Worm (Caenorhabditis elegans) whole organism, L2 larva: ENCODE data around the gene snpc-1.1.
A peak's percentile ranks its signal among the peaks of the same experiment; 100 is the strongest.

ENCODE experiments used
- C34F6.9 ChIP-seq: fragments of 150-350 bp; optimal IDR thresholded peaks from 2 replicates; lab custom pipeline; 2014; ENCODE audit warnings: missing biosample characterization, missing genetic modification characterization
- F13H6.1 ChIP-seq: sonication (generic microtip); optimal IDR thresholded peaks from 2 replicates; lab custom pipeline; 2016; ENCODE audit warnings: missing genetic modification characterization, missing compliant biosample characterization
- R02D3.7 ChIP-seq: fragments of 150-350 bp; optimal IDR thresholded peaks from 2 replicates; lab custom pipeline; 2014; ENCODE audit warnings: missing biosample characterization, missing genetic modification characterization
- Y55F3AM.14 ChIP-seq: fragments of 200-800 bp; sonication (Bioruptor generic); optimal IDR thresholded peaks from 2 replicates; lab custom pipeline; 2018; ENCODE audit warnings: mild to moderate bottlenecking, missing genetic modification characterization, missing compliant biosample characterization
- alr-1 ChIP-seq: fragments of 150-350 bp; optimal IDR thresholded peaks from 2 replicates; lab custom pipeline; 2014; ENCODE audit warnings: missing biosample characterization, missing genetic modification characterization
- aly-2 ChIP-seq: fragments of 150-350 bp; optimal IDR thresholded peaks from 2 replicates; lab custom pipeline; 2014; ENCODE audit warnings: missing biosample characterization, missing genetic modification characterization
- ama-1 ChIP-seq: fragments of 150-350 bp; optimal IDR thresholded peaks from 2 replicates; lab custom pipeline; 2018; ENCODE audit warnings: inconsistent platforms
- blmp-1 ChIP-seq: sonication (generic microtip); optimal IDR thresholded peaks from 2 replicates; lab custom pipeline; 2017; ENCODE audit warnings: missing genetic modification characterization, mild to moderate bottlenecking, missing compliant biosample characterization, antibody characterized with exemption, moderate library complexity; ENCODE audit not compliant: insufficient read depth
- ceh-16 ChIP-seq: fragments of 150-350 bp; optimal IDR thresholded peaks from 2 replicates; lab custom pipeline; 2014; ENCODE audit warnings: missing biosample characterization, missing genetic modification characterization
- crh-2 ChIP-seq: sonication (generic microtip); optimal IDR thresholded peaks from 2 replicates; lab custom pipeline; 2017; ENCODE audit warnings: missing biosample characterization, missing genetic modification characterization
- dmd-4 ChIP-seq: sonication (generic microtip); optimal IDR thresholded peaks from 2 replicates; lab custom pipeline; 2017; ENCODE audit warnings: missing biosample characterization, missing genetic modification characterization
- egl-27 ChIP-seq: sonication (generic microtip); optimal IDR thresholded peaks from 3 replicates; lab custom pipeline; 2017; ENCODE audit warnings: missing biosample characterization, missing genetic modification reagents, missing genetic modification characterization
- fos-1 ChIP-seq: fragments of 150-350 bp; optimal IDR thresholded peaks from 2 replicates; lab custom pipeline; 2014; ENCODE audit warnings: missing biosample characterization, missing genetic modification characterization
- gmeb-1 ChIP-seq: fragments of 150-350 bp; optimal IDR thresholded peaks from 2 replicates; lab custom pipeline; 2014; ENCODE audit warnings: missing biosample characterization, missing genetic modification characterization
- lin-11 ChIP-seq: fragments of 150-350 bp; sonication (generic microtip); optimal IDR thresholded peaks from 2 replicates; lab custom pipeline; 2014; ENCODE audit warnings: missing biosample characterization, missing genetic modification characterization, inconsistent platforms, mixed read lengths
- lin-13 ChIP-seq: fragments of 150-350 bp; optimal IDR thresholded peaks from 2 replicates; lab custom pipeline; 2014; ENCODE audit warnings: missing biosample characterization, missing genetic modification reagents, missing genetic modification characterization
- lin-39 ChIP-seq: fragments of 150-350 bp; optimal IDR thresholded peaks from 2 replicates; lab custom pipeline; 2014; ENCODE audit warnings: missing biosample characterization, missing genetic modification reagents, missing genetic modification characterization
- mab-5 ChIP-seq: fragments of 150-350 bp; optimal IDR thresholded peaks from 2 replicates; lab custom pipeline; 2014; ENCODE audit warnings: missing biosample characterization, missing genetic modification characterization
- mdl-1 ChIP-seq, 2 experiments: fragments of 150-350 bp in 1 of 2; sonication (generic microtip) in 1 of 2; optimal IDR thresholded peaks; 2 replicates each; lab custom pipeline; 2017; ENCODE audit warnings: missing biosample characterization in 2 of 2, missing genetic modification characterization in 2 of 2
- nhr-10 ChIP-seq: sonication (generic microtip); optimal IDR thresholded peaks from 2 replicates; lab custom pipeline; 2017; ENCODE audit warnings: missing biosample characterization, missing genetic modification characterization
- nhr-11 ChIP-seq: fragments of 150-350 bp; optimal IDR thresholded peaks from 2 replicates; lab custom pipeline; 2014; ENCODE audit warnings: missing biosample characterization, missing genetic modification characterization
- nhr-12 ChIP-seq: fragments of 150-350 bp; optimal IDR thresholded peaks from 2 replicates; lab custom pipeline; 2014; ENCODE audit warnings: missing biosample characterization, missing genetic modification characterization
- nhr-21 ChIP-seq: fragments of 150-350 bp; optimal IDR thresholded peaks from 2 replicates; lab custom pipeline; 2014; ENCODE audit warnings: missing biosample characterization, missing genetic modification characterization
- nhr-25 ChIP-seq: fragments of 150-350 bp; sonication (generic microtip); optimal IDR thresholded peaks from 3 replicates; lab custom pipeline; 2014; ENCODE audit warnings: missing biosample characterization, missing genetic modification characterization
- nhr-6 ChIP-seq: fragments of 150-350 bp; optimal IDR thresholded peaks from 2 replicates; lab custom pipeline; 2014; ENCODE audit warnings: missing biosample characterization, missing genetic modification characterization
- peb-1 ChIP-seq: fragments of 150-350 bp; optimal IDR thresholded peaks from 2 replicates; lab custom pipeline; 2014; ENCODE audit warnings: missing biosample characterization, missing genetic modification characterization
- skn-1 ChIP-seq: sonication (generic microtip); optimal IDR thresholded peaks from 2 replicates; lab custom pipeline; 2017; ENCODE audit warnings: missing biosample characterization, missing genetic modification characterization
- sma-3 ChIP-seq: sonication (generic microtip); optimal IDR thresholded peaks from 2 replicates; lab custom pipeline; 2016; ENCODE audit warnings: missing genetic modification reagents, missing genetic modification characterization, missing compliant biosample characterization
- sma-9 ChIP-seq, 2 experiments: fragments of 150-350 bp in 1 of 2; sonication (generic microtip) in 1 of 2; optimal IDR thresholded peaks; 2 replicates each; lab custom pipeline; 2014 to 2016; ENCODE audit warnings: missing genetic modification characterization in 2 of 2, mild to moderate bottlenecking in 1 of 2, missing biosample characterization in 1 of 2, missing compliant biosample characterization in 1 of 2, missing genetic modification reagents in 1 of 2, moderate library complexity in 1 of 2
- snpc-4 ChIP-seq: fragments of 150-350 bp; optimal IDR thresholded peaks from 2 replicates; lab custom pipeline; 2014; ENCODE audit warnings: missing biosample characterization, missing genetic modification characterization
- unc-39 ChIP-seq: fragments of 150-350 bp; optimal IDR thresholded peaks from 2 replicates; lab custom pipeline; 2014; ENCODE audit warnings: missing biosample characterization, missing genetic modification characterization
- unc-55 ChIP-seq: fragments of 150-350 bp; sonication (generic microtip); optimal IDR thresholded peaks from 3 replicates; lab custom pipeline; 2014; ENCODE audit warnings: missing biosample characterization, missing genetic modification reagents, missing genetic modification characterization
- unc-62 ChIP-seq: fragments of 150-350 bp; optimal IDR thresholded peaks from 2 replicates; lab custom pipeline; 2014; ENCODE audit warnings: missing biosample characterization, missing genetic modification reagents, missing genetic modification characterization
- ztf-1 ChIP-seq: fragments of 200-800 bp; sonication (Bioruptor generic); conservative IDR thresholded peaks from 2 replicates; pipeline ENCODE4 v1.3.6; 2022; ENCODE audit warnings: missing genetic modification characterization, missing compliant biosample characterization
- ztf-11 ChIP-seq: sonication (generic microtip); optimal IDR thresholded peaks from 2 replicates; lab custom pipeline; 2017; ENCODE audit warnings: missing biosample characterization, missing genetic modification characterization
- ztf-4 ChIP-seq: fragments of 150-350 bp; optimal IDR thresholded peaks from 2 replicates; lab custom pipeline; 2014; ENCODE audit warnings: missing biosample characterization, missing genetic modification characterization

snpc-1.1 gene

ce11 chrII:7776715-7777114 is 4.4 kb downstream of the snpc-1.1 start:
- TF ChIP-seq sma-3 (GFP tag; lab: Kevin White, UChicago) (peak; percentile 2), nhr-12 (tag; lab: Kevin White, UChicago) (no peak), egl-27 (tag; lab: Kevin White, UChicago) (peak; percentile 29), blmp-1 (no peak), nhr-21 (tag; lab: Kevin White, UChicago) (peak; percentile 2), Y55F3AM.14 (GFP tag; lab: Kevin White, UChicago) (no peak), ama-1 (lab: Kevin White, UChicago) (no peak), fos-1 (tag; lab: Kevin White, UChicago) (peak; percentile 82), crh-2 (peak; percentile 50), lin-11 (tag; lab: Kevin White, UChicago) (no peak), ztf-11 (tag; lab: Kevin White, UChicago) (no peak), ceh-16 (tag; lab: Kevin White, UChicago) (no peak), sma-9 (GFP tag; optimal IDR thresholded peaks at IDR 0.05; lab: Kevin White, UChicago) (peak; percentile 85), sma-9 (tag; optimal IDR thresholded peaks at IDR 0.05; lab: Kevin White, UChicago) (no peak), gmeb-1 (tag; lab: Kevin White, UChicago) (peak; percentile 12), alr-1 (tag; lab: Kevin White, UChicago) (no peak), F13H6.1 (tag; lab: Kevin White, UChicago) (no peak)

- TF ChIP-seq ztf-4 (tag; lab: Kevin White, UChicago) (no peak), unc-55 (GFP tag; lab: Kevin White, UChicago) (no peak), blmp-1 (no peak), mab-5 (tag; lab: Kevin White, UChicago) (no peak), peb-1 (tag; lab: Kevin White, UChicago) (no peak), nhr-25 (tag; lab: Kevin White, UChicago) (peak; percentile 21), nhr-11 (no peak), lin-39 (tag; lab: Kevin White, UChicago) (no peak)
- TF ChIP-seq, all 48 proteins: peak for 1
Measured at ce11 chrII:7776232-7776631, 4.9 kb downstream of the snpc-1.1 start.

DNA sequence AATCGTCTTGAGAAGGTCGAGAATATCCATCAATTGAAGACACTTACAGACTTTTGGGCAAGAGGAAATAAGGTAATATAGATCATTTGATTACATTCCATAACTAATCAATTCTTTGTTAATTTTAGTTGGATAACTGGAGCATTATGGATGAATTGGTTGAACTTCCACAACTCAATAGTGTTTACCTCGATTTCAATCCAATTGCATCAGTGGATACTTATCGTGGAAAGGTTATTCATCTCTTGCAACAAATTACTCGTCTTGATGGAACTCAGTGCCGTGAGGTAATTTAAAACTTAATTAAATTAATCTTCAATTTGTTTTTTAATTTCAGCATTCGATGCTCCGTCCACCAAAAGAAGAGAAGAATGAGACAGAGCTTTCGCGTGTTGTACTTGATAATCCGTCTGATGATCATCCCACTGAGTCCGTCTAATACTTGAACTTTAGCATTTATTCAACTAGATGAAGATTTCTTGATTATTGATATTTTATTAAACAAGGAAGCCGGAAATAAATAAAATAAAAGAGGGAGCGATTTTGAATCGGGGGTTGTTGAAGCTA is 7.6 kb downstream of the snpc-1.1 start:
- TF ChIP-seq Y55F3AM.14 (GFP tag; lab: Kevin White, UChicago) (no peak), nhr-25 (tag; lab: Kevin White, UChicago) (peak; percentile 33), C34F6.9 (no peak), skn-1 (tag; lab: Kevin White, UChicago) (no peak), sma-3 (GFP tag; lab: Kevin White, UChicago) (peak; percentile 20), unc-39 (no peak), F13H6.1 (tag; lab: Kevin White, UChicago) (no peak), peb-1 (tag; lab: Kevin White, UChicago) (no peak)

DNA sequence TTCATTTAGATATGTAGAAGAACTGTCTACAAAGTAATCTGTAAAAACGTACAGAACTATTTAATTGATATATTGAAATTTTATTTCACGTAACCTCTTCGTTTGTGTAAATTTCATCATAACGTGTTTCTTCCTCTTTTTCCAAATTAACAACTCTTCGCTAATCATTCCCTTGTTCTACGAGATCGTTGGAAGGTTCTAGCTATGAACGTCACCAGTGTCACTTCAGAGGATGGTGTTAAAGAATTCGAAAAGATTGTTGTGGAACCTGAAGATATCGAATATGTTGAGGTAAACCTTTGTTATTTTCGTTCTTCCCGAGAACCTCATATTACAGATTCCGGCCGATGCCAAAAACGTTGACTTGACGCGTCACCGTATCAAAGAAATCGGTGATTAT is 8.7 kb downstream of the snpc-1.1 start, which contains the start of gene C06A8.6:
C06A8.6 (plus strand) TSS at position 89 of the 400 bp plus-strand sequence.
- no peak for TF ChIP-seq unc-62 (GFP tag; lab: Kevin White, UChicago)
- no peak for TF ChIP-seq mdl-1 (tag; optimal IDR thresholded peaks at IDR 0.05; lab: Kevin White, UChicago)
- TF ChIP-seq gmeb-1 (tag; lab: Kevin White, UChicago), result no peak
- no peak for TF ChIP-seq lin-13 (GFP tag; lab: Kevin White, UChicago)
- no peak for TF ChIP-seq sma-3 (GFP tag; lab: Kevin White, UChicago)
- no peak for TF ChIP-seq sma-9 (GFP tag; optimal IDR thresholded peaks at IDR 0.05; lab: Kevin White, UChicago)
- TF ChIP-seq sma-9 (tag; optimal IDR thresholded peaks at IDR 0.05; lab: Kevin White, UChicago), result no peak
- no peak for TF ChIP-seq snpc-4
- TF ChIP-seq C34F6.9, result no peak

- TF ChIP-seq R02D3.7 (tag; lab: Kevin White, UChicago), result no peak
- no peak for TF ChIP-seq nhr-10 (tag; lab: Kevin White, UChicago)
- TF ChIP-seq ama-1 (lab: Kevin White, UChicago), result no peak
- no peak for TF ChIP-seq blmp-1
- TF ChIP-seq aly-2 (tag; lab: Kevin White, UChicago), result no peak
- no peak for TF ChIP-seq lin-11 (tag; lab: Kevin White, UChicago)
- no peak for TF ChIP-seq skn-1 (tag; lab: Kevin White, UChicago)
- no peak for TF ChIP-seq F13H6.1 (tag; lab: Kevin White, UChicago)
- TF ChIP-seq unc-55 (GFP tag; lab: Kevin White, UChicago), result no peak
- TF ChIP-seq sma-3 (GFP tag; lab: Kevin White, UChicago), result no peak
- TF ChIP-seq crh-2, result no peak
- TF ChIP-seq dmd-4 (tag; lab: Kevin White, UChicago), result no peak
- TF ChIP-seq nhr-6, result no peak
- TF ChIP-seq Y55F3AM.14 (GFP tag; lab: Kevin White, UChicago), result no peak
- TF ChIP-seq C34F6.9, result no peak
- TF ChIP-seq ztf-1 (GFP tag; lab: Robert Waterston, UW), result no peak
- no peak for TF ChIP-seq ztf-11 (tag; lab: Kevin White, UChicago)
- no peak for TF ChIP-seq alr-1 (tag; lab: Kevin White, UChicago)
Measured at ce11 chrII:7771917-7772316, 9.2 kb downstream of the snpc-1.1 start, which contains the start of gene C06A8.8. Gene C06A8.8 (minus strand): TSS chrII:7772017.
